Worm (Caenorhabditis elegans): ENCODE measurements around the gene gid-2.

ce11 chrX:2430317-2430716 lies 8.4 kb downstream of the gid-2 start:
- TF ChIP-seq tbx-2 (tag; optimal IDR thresholded peaks at IDR 0.05) = no peak
- no peak for TF ChIP-seq sup-37 (GFP tag; optimal IDR thresholded peaks at IDR 0.05)
- TF ChIP-seq lin-15B (tag; optimal IDR thresholded peaks at IDR 0.05) = no peak
- TF ChIP-seq elt-2 (tag; optimal IDR thresholded peaks at IDR 0.05) = no peak
- TF ChIP-seq nhr-77 (tag; optimal IDR thresholded peaks at IDR 0.05) = no peak
- TF ChIP-seq sptf-1 (tag; optimal IDR thresholded peaks at IDR 0.05) = no peak
- no peak for TF ChIP-seq lin-13 (GFP tag; optimal IDR thresholded peaks at IDR 0.05)
- TF ChIP-seq nhr-237 (tag; optimal IDR thresholded peaks at IDR 0.05) = no peak
- no peak for TF ChIP-seq isw-1 (GFP tag; IDR thresholded peaks at IDR 0.05)
- TF ChIP-seq ztf-11 (tag; optimal IDR thresholded peaks at IDR 0.05) = no peak
- no peak for TF ChIP-seq lir-3 (tag; optimal IDR thresholded peaks at IDR 0.05; ENCODE audit: poor library complexity)
